Fruit fly (Drosophila melanogaster) whole organism, embryonic: ENCODE measurements around the gene moody.
A peak's percentile ranks its signal among the peaks of the same experiment; 100 is the strongest.

Experiments
- CG10274 ChIP-seq: fragments of 200-800 bp; sonication (Bioruptor generic); optimal IDR thresholded peaks from 3 replicates; lab custom pipeline; 2017; ENCODE audit warnings: missing biosample characterization, mild to moderate bottlenecking, missing genetic modification characterization
- CG10654 ChIP-seq: fragments of 200-800 bp; sonication (Bioruptor generic); optimal IDR thresholded peaks from 2 replicates; lab custom pipeline; 2016; ENCODE audit warnings: missing biosample characterization, missing genetic modification characterization
- CG12219 ChIP-seq: fragments of 200-800 bp; sonication (Bioruptor generic); optimal IDR thresholded peaks from 3 replicates; lab custom pipeline; 2018; ENCODE audit warnings: missing biosample characterization, mild to moderate bottlenecking, missing genetic modification characterization
- CG14050 ChIP-seq: fragments of 200-800 bp; sonication (Bioruptor generic); IDR thresholded peaks from 3 replicates; pipeline ENCODE4 v1.3.6; 2022; ENCODE audit warnings: missing biosample characterization, missing genetic modification characterization
- CG17912 ChIP-seq: fragments of 200-800 bp; sonication (Bioruptor generic); optimal IDR thresholded peaks from 2 replicates; lab custom pipeline; 2018; ENCODE audit warnings: missing biosample characterization, mild to moderate bottlenecking, missing genetic modification characterization
- CG18619 ChIP-seq: fragments of 200-800 bp; sonication (Bioruptor generic); optimal IDR thresholded peaks from 3 replicates; lab custom pipeline; 2017; ENCODE audit warnings: missing biosample characterization, mild to moderate bottlenecking, missing genetic modification characterization
- CG30020 ChIP-seq: fragments of 200-800 bp; optimal IDR thresholded peaks from 2 replicates; lab custom pipeline; 2019; ENCODE audit warnings: missing biosample characterization, mild to moderate bottlenecking, missing genetic modification characterization, moderate library complexity
- CG30403 ChIP-seq: fragments of 200-800 bp; sonication (Bioruptor generic); optimal IDR thresholded peaks from 3 replicates; lab custom pipeline; 2016; ENCODE audit warnings: missing biosample characterization, missing genetic modification characterization
- CG34224 ChIP-seq: fragments of 200-800 bp; sonication (Bioruptor generic); IDR thresholded peaks from 3 replicates; pipeline ENCODE4 v1.3.6; 2022; ENCODE audit warnings: missing biosample characterization, missing genetic modification characterization; ENCODE audit not compliant: partially characterized antibody
- CG3847 ChIP-seq: fragments of 200-800 bp; sonication (Bioruptor generic); IDR thresholded peaks from 2 replicates; pipeline ENCODE4 v1.3.6; 2022; ENCODE audit warnings: missing biosample characterization, missing genetic modification characterization
- CG4424 ChIP-seq: fragments of 200-800 bp; sonication (Bioruptor generic); optimal IDR thresholded peaks from 3 replicates; lab custom pipeline; 2016; ENCODE audit warnings: missing biosample characterization, missing genetic modification characterization
- CG4730 ChIP-seq: fragments of 200-800 bp; sonication (Bioruptor generic); IDR thresholded peaks from 2 replicates; pipeline ENCODE4 v1.3.6; 2022; ENCODE audit warnings: missing biosample characterization, missing genetic modification characterization
- CG4820 ChIP-seq: fragments of 200-800 bp; sonication (Bioruptor generic); optimal IDR thresholded peaks from 3 replicates; lab custom pipeline; 2016; ENCODE audit warnings: missing biosample characterization, missing genetic modification characterization
- CG7271 ChIP-seq: fragments of 200-800 bp; sonication (Bioruptor generic); optimal IDR thresholded peaks from 2 replicates; lab custom pipeline; 2018; ENCODE audit warnings: missing biosample characterization, mild to moderate bottlenecking, missing genetic modification characterization, moderate library complexity
- CG8388 ChIP-seq: fragments of 200-800 bp; sonication (Bioruptor generic); optimal IDR thresholded peaks from 2 replicates; lab custom pipeline; 2019; ENCODE audit warnings: missing biosample characterization, mild to moderate bottlenecking, missing genetic modification characterization, moderate library complexity
- CrebB ChIP-seq: fragments of 200-800 bp; sonication (Bioruptor generic); optimal IDR thresholded peaks from 3 replicates; lab custom pipeline; 2018; ENCODE audit warnings: missing biosample characterization, mild to moderate bottlenecking, missing genetic modification characterization
- Dbx ChIP-seq: fragments of 200-800 bp; sonication (Bioruptor generic); IDR thresholded peaks from 3 replicates; pipeline ENCODE4 v1.3.6; 2022; ENCODE audit warnings: missing biosample characterization, missing genetic modification characterization
- E2f1 ChIP-seq: fragments of 200-800 bp; sonication (Bioruptor generic); IDR thresholded peaks from 2 replicates; pipeline ENCODE4 v1.3.6; 2022; ENCODE audit warnings: missing biosample characterization, missing genetic modification characterization
- HHEX ChIP-seq: fragments of 200-800 bp; sonication (Bioruptor generic); optimal IDR thresholded peaks from 3 replicates; lab custom pipeline; 2017; ENCODE audit warnings: missing biosample characterization, mild to moderate bottlenecking, missing genetic modification characterization, missing genetic modification reagents
- Hr51 ChIP-seq, 2 experiments: fragments of 200-800 bp; sonication (Bioruptor generic); optimal IDR thresholded peaks; 2 replicates in 1 of 2; 3 replicates in 1 of 2; lab custom pipeline; 2016 to 2018; ENCODE audit warnings: missing biosample characterization in 2 of 2, missing genetic modification characterization in 2 of 2, mild to moderate bottlenecking in 1 of 2, moderate library complexity in 1 of 2
- MTF-1 ChIP-seq: fragments of 200-800 bp; sonication (Bioruptor generic); optimal IDR thresholded peaks from 2 replicates; lab custom pipeline; 2018; ENCODE audit warnings: missing biosample characterization, mild to moderate bottlenecking, missing genetic modification characterization, borderline replicate concordance
- NFAT ChIP-seq: fragments of 200-800 bp; sonication (Bioruptor generic); IDR thresholded peaks from 2 replicates; pipeline ENCODE4 v1.3.6; 2022; ENCODE audit warnings: missing biosample characterization, missing genetic modification characterization
- Neu2 ChIP-seq: fragments of 200-800 bp; sonication (Bioruptor generic); optimal IDR thresholded peaks from 3 replicates; lab custom pipeline; 2016; ENCODE audit warnings: missing biosample characterization, missing genetic modification characterization, borderline replicate concordance
- Ravus ChIP-seq: fragments of 200-800 bp; sonication (Bioruptor generic); IDR thresholded peaks from 2 replicates; pipeline ENCODE4 v1.3.6; 2022; ENCODE audit warnings: missing biosample characterization, missing genetic modification characterization
- Rfx ChIP-seq: fragments of 200-800 bp; sonication (Bioruptor generic); IDR thresholded peaks from 2 replicates; pipeline ENCODE4 v1.3.6; 2022; ENCODE audit warnings: missing biosample characterization, missing genetic modification characterization
- Rx ChIP-seq: fragments of 200-800 bp; sonication (Bioruptor generic); IDR thresholded peaks from 2 replicates; pipeline ENCODE4 v1.3.6; 2022; ENCODE audit warnings: missing biosample characterization, missing genetic modification characterization
- Scr ChIP-seq: fragments of 200-800 bp; sonication (Bioruptor generic); IDR thresholded peaks from 2 replicates; pipeline ENCODE4 v1.3.6; 2022; ENCODE audit warnings: missing biosample characterization, missing genetic modification characterization; ENCODE audit not compliant: partially characterized antibody
- Xrp1 ChIP-seq: fragments of 200-800 bp; sonication (Bioruptor generic); IDR thresholded peaks from 2 replicates; pipeline ENCODE4 v1.3.6; 2022; ENCODE audit warnings: missing biosample characterization, missing genetic modification characterization
- ash1 ChIP-seq: fragments of 200-800 bp; sonication (Bioruptor generic); optimal IDR thresholded peaks from 2 replicates; lab custom pipeline; 2018; ENCODE audit warnings: missing biosample characterization, mild to moderate bottlenecking, missing genetic modification characterization
- bcd ChIP-seq: fragments of 200-800 bp; sonication (Bioruptor generic); optimal IDR thresholded peaks from 2 replicates; lab custom pipeline; 2017; ENCODE audit warnings: missing biosample characterization, mild to moderate bottlenecking, missing genetic modification characterization
- bigmax ChIP-seq: fragments of 200-800 bp; sonication (Bioruptor generic); optimal IDR thresholded peaks from 2 replicates; lab custom pipeline; 2018; ENCODE audit warnings: missing biosample characterization, mild to moderate bottlenecking, missing genetic modification characterization
- bowl ChIP-seq: fragments of 200-800 bp; sonication (Bioruptor generic); IDR thresholded peaks from 2 replicates; pipeline ENCODE4 v1.3.6; 2022; ENCODE audit warnings: missing biosample characterization, missing genetic modification characterization
- cad ChIP-seq: fragments of >200 bp; optimal IDR thresholded peaks from 2 replicates; lab custom pipeline; 2017; ENCODE audit warnings: missing biosample characterization, missing genetic modification characterization
- cg ChIP-seq: fragments of 200-800 bp; sonication (Bioruptor generic); optimal IDR thresholded peaks from 3 replicates; lab custom pipeline; 2019; ENCODE audit warnings: missing biosample characterization, mild to moderate bottlenecking, missing genetic modification characterization, moderate library complexity
- crol ChIP-seq: fragments of 200-800 bp; sonication (Bioruptor generic); IDR thresholded peaks from 2 replicates; pipeline ENCODE4 v1.3.6; 2022; ENCODE audit warnings: missing biosample characterization, missing genetic modification characterization
- da ChIP-seq: fragments of 200-800 bp; sonication (Bioruptor generic); optimal IDR thresholded peaks from 2 replicates; lab custom pipeline; 2016; ENCODE audit warnings: missing biosample characterization, missing genetic modification characterization
- dati ChIP-seq: fragments of 200-800 bp; sonication (Bioruptor generic); IDR thresholded peaks from 2 replicates; pipeline ENCODE4 v1.3.6; 2022; ENCODE audit warnings: missing biosample characterization, missing genetic modification characterization
- emc ChIP-seq: fragments of 200-800 bp; sonication (Bioruptor generic); optimal IDR thresholded peaks from 2 replicates; lab custom pipeline; 2016; ENCODE audit warnings: missing biosample characterization, missing genetic modification characterization
- exex ChIP-seq: fragments of 200-800 bp; sonication (Bioruptor generic); optimal IDR thresholded peaks from 4 replicates; lab custom pipeline; 2018; ENCODE audit warnings: missing biosample characterization, mild to moderate bottlenecking, missing genetic modification characterization, moderate library complexity
- gsb-n ChIP-seq: fragments of 200-800 bp; sonication (Bioruptor generic); optimal IDR thresholded peaks from 3 replicates; lab custom pipeline; 2018; ENCODE audit warnings: missing biosample characterization, mild to moderate bottlenecking, missing genetic modification characterization
- h ChIP-seq: fragments of >200 bp; optimal IDR thresholded peaks from 2 replicates; lab custom pipeline; 2017
- inv ChIP-seq: fragments of 200-800 bp; sonication (Bioruptor generic); IDR thresholded peaks from 2 replicates; pipeline ENCODE4 v1.3.6; 2022; ENCODE audit warnings: missing biosample characterization, missing genetic modification characterization; ENCODE audit not compliant: partially characterized antibody
- lmd ChIP-seq: fragments of 200-800 bp; sonication (Bioruptor generic); IDR thresholded peaks from 2 replicates; pipeline ENCODE4 v1.3.6; 2022; ENCODE audit warnings: missing biosample characterization, missing genetic modification characterization
- prd ChIP-seq, 3 experiments: fragments of >200 bp in 2 of 3; fragments of 200-800 bp in 1 of 3; sonication (Bioruptor generic) in 1 of 3; optimal IDR thresholded peaks in 2 of 3; IDR thresholded peaks in 1 of 3; 2 replicates in 2 of 3; 3 replicates in 1 of 3; pipeline versions ENCODE4 v1.3.6 to Lab custom; 2017 to 2022; ENCODE audit warnings: missing biosample characterization in 1 of 3, missing genetic modification characterization in 1 of 3
- pros ChIP-seq: fragments of 200-800 bp; sonication (Bioruptor generic); optimal IDR thresholded peaks from 3 replicates; lab custom pipeline; 2019; ENCODE audit warnings: missing biosample characterization, mild to moderate bottlenecking, missing genetic modification characterization, moderate library complexity
- sd ChIP-seq: fragments of 200-800 bp; sonication (Bioruptor generic); optimal IDR thresholded peaks from 3 replicates; lab custom pipeline; 2018; ENCODE audit warnings: missing biosample characterization, mild to moderate bottlenecking, missing genetic modification characterization, moderate library complexity
- slbo ChIP-seq: fragments of 200-800 bp; sonication (Bioruptor generic); IDR thresholded peaks from 2 replicates; pipeline ENCODE4 v1.3.6; 2022; ENCODE audit warnings: missing biosample characterization, missing genetic modification characterization
- toy ChIP-seq: fragments of 200-800 bp; sonication (Bioruptor generic); IDR thresholded peaks from 2 replicates; pipeline ENCODE4 v1.3.6; 2022; ENCODE audit warnings: missing biosample characterization, missing genetic modification characterization
- usp ChIP-seq: fragments of >200 bp; optimal IDR thresholded peaks from 2 replicates; lab custom pipeline; 2017; ENCODE audit warnings: missing biosample characterization, missing genetic modification characterization
- vvl ChIP-seq: fragments of 200-800 bp; sonication (Bioruptor generic); IDR thresholded peaks from 2 replicates; pipeline ENCODE4 v1.3.6; 2022; ENCODE audit warnings: missing biosample characterization, missing genetic modification characterization

moody gene

dm6 chrX:2080367-2080927, 30.5 kb upstream of the moody start, which contains the start of the genes CG16903 and Unc-76 (continued):
- TF ChIP-seq lmd (GFP tag; lab: Robert Waterston, UW): no peak
- TF ChIP-seq CrebB (tag; lab: Kevin White, UChicago): peak; percentile 57
- no peak for TF ChIP-seq E2f1 (GFP tag; lab: Robert Waterston, UW)
- peak; percentile 26 for TF ChIP-seq HHEX (GFP tag; lab: Kevin White, UChicago)
- TF ChIP-seq gsb-n (tag; lab: Kevin White, UChicago): peak; percentile 72
- TF ChIP-seq CG30020 (tag; lab: Kevin White, UChicago): peak; percentile 15
- TF ChIP-seq sd: peak; percentile 48
- no peak for TF ChIP-seq dati (GFP tag; lab: Robert Waterston, UW)
- TF ChIP-seq Neu2 (GFP tag; lab: Kevin White, UChicago): no peak
- TF ChIP-seq Ravus (GFP tag; lab: Robert Waterston, UW): no peak
- TF ChIP-seq CG7271 (tag; lab: Kevin White, UChicago): peak; percentile 20
- no peak for TF ChIP-seq CG34224 (GFP tag; lab: Robert Waterston, UW)
- no peak for TF ChIP-seq CG8388 (GFP tag; lab: Kevin White, UChicago)
- no peak for TF ChIP-seq CG10274 (GFP tag; lab: Kevin White, UChicago)
- TF ChIP-seq CG10654 (GFP tag; lab: Kevin White, UChicago): no peak
- TF ChIP-seq CG4730 (GFP tag; lab: Robert Waterston, UW): no peak
- peak; percentile 59 for TF ChIP-seq MTF-1 (GFP tag; lab: Kevin White, UChicago)
- peak; percentile 26 for TF ChIP-seq bigmax (GFP tag; lab: Kevin White, UChicago)
- no peak for TF ChIP-seq cad (GFP tag; lab: Kevin White, UChicago)
- TF ChIP-seq usp (GFP tag; lab: Kevin White, UChicago): no peak
- peak; percentile 52; the same call in 2 of the 3 replicates for TF ChIP-seq Dbx (GFP tag; lab: Robert Waterston, UW)
- TF ChIP-seq vvl (GFP tag; lab: Robert Waterston, UW): peak; percentile 60; the same call in 1 of the 2 replicates
- no peak for TF ChIP-seq da
- no peak for TF ChIP-seq h (lab: Kevin White, UChicago)
- no peak for TF ChIP-seq CG14050 (GFP tag; lab: Robert Waterston, UW)
- peak; percentile 39 for TF ChIP-seq Scr (GFP tag; lab: Robert Waterston, UW)
- peak; percentile 21; the same call in 1 of the 2 replicates for TF ChIP-seq slbo (GFP tag; lab: Robert Waterston, UW)
- no peak for TF ChIP-seq bcd
- no peak for TF ChIP-seq cg
- no peak for TF ChIP-seq emc
- TF ChIP-seq Rfx: peak; percentile 47
- no peak for TF ChIP-seq CG4424 (GFP tag; lab: Kevin White, UChicago)
- TF ChIP-seq toy: no peak
- peak; percentile 32 for TF ChIP-seq CG12219 (GFP tag; lab: Kevin White, UChicago)
- TF ChIP-seq CG30403 (GFP tag; lab: Kevin White, UChicago): peak; percentile 14
- peak; percentile 24; the same call in 1 of the 2 replicates for TF ChIP-seq NFAT (GFP tag; lab: Robert Waterston, UW)
- TF ChIP-seq Hr51 (GFP tag; optimal IDR thresholded peaks at IDR 0.05; lab: Kevin White, UChicago): peak in 1 of 2 experiments; percentile 47
- no peak for TF ChIP-seq ash1
- no peak for TF ChIP-seq CG18619 (GFP tag; lab: Kevin White, UChicago)
- 0 out of 2 replicates have a peak, but pooled peaks have one; percentile 15 for TF ChIP-seq Xrp1 (GFP tag; lab: Robert Waterston, UW)
- peak; percentile 84 for TF ChIP-seq CG3847 (GFP tag; lab: Robert Waterston, UW)
- peak; percentile 21 for TF ChIP-seq exex (tag; lab: Kevin White, UChicago)
- TF ChIP-seq CG4820 (GFP tag; lab: Kevin White, UChicago): no peak
- peak; percentile 64 for TF ChIP-seq pros (GFP tag; lab: Kevin White, UChicago)
- 0 out of 2 replicates have a peak, but pooled peaks have one; percentile 39 for TF ChIP-seq bowl (GFP tag; lab: Robert Waterston, UW)
- no peak for TF ChIP-seq Rx (GFP tag; lab: Robert Waterston, UW)
- no peak for TF ChIP-seq prd (optimal IDR thresholded peaks at IDR 0.05; lab: Kevin White, UChicago)
- TF ChIP-seq prd (GFP tag; IDR thresholded peaks at IDR 0.05; lab: Robert Waterston, UW): no peak
- TF ChIP-seq inv (GFP tag; lab: Robert Waterston, UW): peak; percentile 26; the same call in 1 of the 2 replicates
- TF ChIP-seq CG17912 (GFP tag; lab: Kevin White, UChicago): peak; percentile 9
- peak; percentile 73 for TF ChIP-seq crol
